Fruit fly (Drosophila melanogaster): Measurements from ENCODE around the gene Nipsnap.
A peak's percentile ranks its signal among the peaks of the same experiment; 100 is the strongest.

Gene Nipsnap

dm6 chrX:16090179-16091144, 17.1 kb upstream of the Nipsnap start (continued):
- TF ChIP-seq CG1603 (tag; optimal IDR thresholded peaks at IDR 0.05) (peak; percentile 95), bbx (GFP tag; IDR thresholded peaks at IDR 0.05; ENCODE audit: partially characterized antibody) (no peak), Antp (GFP tag; optimal IDR thresholded peaks at IDR 0.05) (peak; percentile 90), Jarid2 (GFP tag; optimal IDR thresholded peaks at IDR 0.05) (peak; percentile 57), Chrac-16 (GFP tag; optimal IDR thresholded peaks at IDR 0.05) (peak; percentile 85), CG8924 (tag; optimal IDR thresholded peaks at IDR 0.05) (peak; percentile 82), CG8944 (GFP tag; optimal IDR thresholded peaks at IDR 0.05) (peak; percentile 83), MBD-R2 (GFP tag; IDR thresholded peaks at IDR 0.05) (peak; percentile 81), CG4730 (GFP tag; IDR thresholded peaks at IDR 0.05) (peak; percentile 78), CG10462 (GFP tag; optimal IDR thresholded peaks at IDR 0.05) (peak; percentile 45), CG17612 (GFP tag; IDR thresholded peaks at IDR 0.05) (peak; percentile 79), al (GFP tag; IDR thresholded peaks at IDR 0.05) (peak; percentile 80), Hey (tag; optimal IDR thresholded peaks at IDR 0.05) (peak; percentile 70), sc (optimal IDR thresholded peaks at IDR 0.05) (no peak), sc (GFP tag; optimal IDR thresholded peaks at IDR 0.05) (peak; percentile 26), chn (GFP tag; optimal IDR thresholded peaks at IDR 0.05) (peak; percentile 77), ranshi (GFP tag; IDR thresholded peaks at IDR 0.05) (peak; percentile 91), CG11560 (tag; IDR thresholded peaks at IDR 0.05) (peak; percentile 71), ttk (GFP tag; IDR thresholded peaks at IDR 0.05) (peak; percentile 88), h (optimal IDR thresholded peaks at IDR 0.05) (no peak), gt (GFP tag; IDR thresholded peaks at IDR 0.05) (no peak; the same call in 1 of the 2 replicates), Six4 (GFP tag; optimal IDR thresholded peaks at IDR 0.05) (peak; percentile 87), gce (GFP tag; IDR thresholded peaks at IDR 0.05) (peak; percentile 88), CG10543 (GFP tag; optimal IDR thresholded peaks at IDR 0.05) (peak; percentile 93), CG7963 (GFP tag; IDR thresholded peaks at IDR 0.05; ENCODE audit: partially characterized antibody) (no peak), Drgx (GFP tag; IDR thresholded peaks at IDR 0.05) (peak; percentile 88), Atf6 (GFP tag; IDR thresholded peaks at IDR 0.05) (peak; percentile 92), CG4854 (GFP tag; optimal IDR thresholded peaks at IDR 0.05) (peak; percentile 85), CG7745 (tag; optimal IDR thresholded peaks at IDR 0.05) (no peak), CG8281 (tag; optimal IDR thresholded peaks at IDR 0.05) (peak; percentile 74), CG2202 (tag; optimal IDR thresholded peaks at IDR 0.05) (no peak), lilli (GFP tag; optimal IDR thresholded peaks at IDR 0.05) (peak; percentile 94), CG8290 (GFP tag; optimal IDR thresholded peaks at IDR 0.05) (no peak), CG8290 (tag; optimal IDR thresholded peaks at IDR 0.05) (peak in 1 of 2 experiments; percentile 99), CG15269 (tag; optimal IDR thresholded peaks at IDR 0.05) (peak; percentile 96), Dbx (GFP tag; IDR thresholded peaks at IDR 0.05) (peak; percentile 87), CG10267 (tag; optimal IDR thresholded peaks at IDR 0.05) (peak; percentile 68), nau (GFP tag; optimal IDR thresholded peaks at IDR 0.05) (peak; percentile 77), CG14014 (GFP tag; IDR thresholded peaks at IDR 0.05) (peak; percentile 94), Elba2 (GFP tag; optimal IDR thresholded peaks at IDR 0.05) (no peak), CkIIα-i1 (GFP tag; IDR thresholded peaks at IDR 0.05) (0 out of 2 replicates have a peak, but pooled peaks have one; percentile 58), eve (GFP tag; optimal IDR thresholded peaks at IDR 0.05) (peak in 1 of 2 experiments; percentile 86), TFAM (GFP tag; optimal IDR thresholded peaks at IDR 0.05) (peak; percentile 17), CG14860 (GFP tag; IDR thresholded peaks at IDR 0.05; ENCODE audit: partially characterized antibody) (no peak), esg (GFP tag; conservative IDR thresholded peaks at IDR 0.05) (peak; percentile 91), CG7372 (GFP tag; IDR thresholded peaks at IDR 0.05) (peak; percentile 93), CG17328 (GFP tag; IDR thresholded peaks at IDR 0.05) (peak; percentile 88), CG3995 (GFP tag; optimal IDR thresholded peaks at IDR 0.05) (peak; percentile 74), Bdp1 (GFP tag; optimal IDR thresholded peaks at IDR 0.05) (peak; percentile 73), sens (GFP tag) (peak; percentile 96)

Measured in whole organism, embryonic.